Fruit fly (Drosophila melanogaster) whole organism, embryonic: Measurements from ENCODE around the gene Rab7.
A peak's percentile ranks its signal among the peaks of the same experiment; 100 is the strongest.

Source experiments
- Ada2b ChIP-seq: fragments of 200-800 bp; sonication (Bioruptor generic); IDR thresholded peaks from 2 replicates; pipeline ENCODE4 v1.3.6; 2022; ENCODE audit warnings: missing biosample characterization, missing genetic modification characterization
- Bdp1 ChIP-seq: fragments of 200-800 bp; sonication (Bioruptor generic); optimal IDR thresholded peaks from 3 replicates; lab custom pipeline; 2016; ENCODE audit warnings: missing biosample characterization, missing genetic modification characterization
- Bteb2 ChIP-seq: fragments of 200-800 bp; sonication (Bioruptor generic); optimal IDR thresholded peaks from 2 replicates; lab custom pipeline; 2016; ENCODE audit warnings: missing biosample characterization, missing genetic modification characterization
- CG10274 ChIP-seq: fragments of 200-800 bp; sonication (Bioruptor generic); optimal IDR thresholded peaks from 3 replicates; lab custom pipeline; 2017; ENCODE audit warnings: missing biosample characterization, mild to moderate bottlenecking, missing genetic modification characterization
- CG10959 ChIP-seq: fragments of 200-800 bp; sonication (Bioruptor generic); IDR thresholded peaks from 2 replicates; pipeline ENCODE4 v1.3.6; 2022; ENCODE audit warnings: missing biosample characterization, missing genetic modification characterization
- CG12155 ChIP-seq: fragments of 200-800 bp; sonication (Bioruptor generic); optimal IDR thresholded peaks from 3 replicates; lab custom pipeline; 2016; ENCODE audit warnings: missing biosample characterization, missing genetic modification characterization
- CG13296 ChIP-seq: fragments of 200-800 bp; sonication (Bioruptor generic); optimal IDR thresholded peaks from 3 replicates; lab custom pipeline; 2018; ENCODE audit warnings: missing biosample characterization, mild to moderate bottlenecking, missing genetic modification characterization
- CG14441 ChIP-seq: fragments of 200-800 bp; sonication (Bioruptor generic); IDR thresholded peaks from 2 replicates; pipeline ENCODE4 v1.3.6; 2022; ENCODE audit warnings: missing biosample characterization, missing genetic modification characterization
- CG1792 ChIP-seq: fragments of 200-800 bp; sonication (Bioruptor generic); optimal IDR thresholded peaks from 2 replicates; lab custom pipeline; 2016; ENCODE audit warnings: missing biosample characterization, missing genetic modification characterization
- CG18619 ChIP-seq: fragments of 200-800 bp; sonication (Bioruptor generic); optimal IDR thresholded peaks from 3 replicates; lab custom pipeline; 2017; ENCODE audit warnings: missing biosample characterization, mild to moderate bottlenecking, missing genetic modification characterization
- CG18764 ChIP-seq: fragments of 200-800 bp; sonication (Bioruptor generic); optimal IDR thresholded peaks from 3 replicates; lab custom pipeline; 2016; ENCODE audit warnings: missing biosample characterization, missing genetic modification characterization
- CG30431 ChIP-seq: fragments of 200-800 bp; sonication (Bioruptor generic); optimal IDR thresholded peaks from 2 replicates; lab custom pipeline; 2017; ENCODE audit warnings: missing biosample characterization, missing genetic modification characterization
- CG3726 ChIP-seq: fragments of 200-800 bp; sonication (Bioruptor generic); IDR thresholded peaks from 3 replicates; pipeline ENCODE4, ENCODE4 v1.3.6; 2022; ENCODE audit warnings: missing biosample characterization, missing genetic modification characterization
- CG3995 ChIP-seq: fragments of 200-800 bp; sonication (Bioruptor generic); optimal IDR thresholded peaks from 3 replicates; lab custom pipeline; 2016; ENCODE audit warnings: missing biosample characterization, missing genetic modification characterization
- CG4404 ChIP-seq: fragments of 200-800 bp; sonication (Bioruptor generic); IDR thresholded peaks from 2 replicates; pipeline ENCODE4 v1.3.6; 2022; ENCODE audit warnings: missing biosample characterization, missing genetic modification characterization
- CG4820 ChIP-seq: fragments of 200-800 bp; sonication (Bioruptor generic); optimal IDR thresholded peaks from 3 replicates; lab custom pipeline; 2016; ENCODE audit warnings: missing biosample characterization, missing genetic modification characterization
- CG4854 ChIP-seq: fragments of 200-800 bp; sonication (Bioruptor generic); optimal IDR thresholded peaks from 2 replicates; lab custom pipeline; 2016; ENCODE audit warnings: missing biosample characterization, missing genetic modification characterization, inconsistent platforms
- CG6254 ChIP-seq: fragments of 200-800 bp; sonication (Bioruptor generic); optimal IDR thresholded peaks from 3 replicates; lab custom pipeline; 2017; ENCODE audit warnings: mild to moderate bottlenecking, missing biosample characterization, missing genetic modification reagents, missing genetic modification characterization
- CG6272 ChIP-seq: fragments of 200-800 bp; sonication (Bioruptor generic); IDR thresholded peaks from 2 replicates; pipeline ENCODE4 v1.3.6; 2022; ENCODE audit warnings: missing biosample characterization, missing genetic modification characterization
- CG7786 ChIP-seq: fragments of 200-800 bp; sonication (Bioruptor generic); optimal IDR thresholded peaks from 2 replicates; lab custom pipeline; 2016; ENCODE audit warnings: missing biosample characterization, missing genetic modification characterization
- CG7987 ChIP-seq: fragments of 200-800 bp; sonication (Bioruptor generic); optimal IDR thresholded peaks from 2 replicates; lab custom pipeline; 2018; ENCODE audit warnings: missing biosample characterization, mild to moderate bottlenecking, missing genetic modification characterization, moderate library complexity
- CG8359 ChIP-seq: fragments of 200-800 bp; sonication (Bioruptor generic); optimal IDR thresholded peaks from 2 replicates; lab custom pipeline; 2017; ENCODE audit warnings: missing biosample characterization, mild to moderate bottlenecking, missing genetic modification characterization, borderline replicate concordance
- CG8924 ChIP-seq: fragments of 200-800 bp; optimal IDR thresholded peaks from 3 replicates; lab custom pipeline; 2019; ENCODE audit warnings: missing biosample characterization, mild to moderate bottlenecking, missing genetic modification characterization, moderate library complexity
- CG9876 ChIP-seq: fragments of 200-800 bp; sonication (Bioruptor generic); optimal IDR thresholded peaks from 2 replicates; lab custom pipeline; 2016; ENCODE audit warnings: missing biosample characterization, missing genetic modification characterization
- Dip2 ChIP-seq: fragments of 200-800 bp; sonication (Bioruptor generic); IDR thresholded peaks from 2 replicates; pipeline ENCODE4 v1.3.6; 2022; ENCODE audit warnings: missing biosample characterization, missing genetic modification characterization
- Dip3 ChIP-seq: fragments of 200-800 bp; sonication (Bioruptor generic); optimal IDR thresholded peaks from 3 replicates; lab custom pipeline; 2016; ENCODE audit warnings: missing biosample characterization, missing genetic modification characterization
- ERR ChIP-seq: fragments of 200-800 bp; sonication (Bioruptor generic); optimal IDR thresholded peaks from 2 replicates; lab custom pipeline; 2016; ENCODE audit warnings: missing biosample characterization, missing genetic modification characterization
- Fer1 ChIP-seq: fragments of 200-800 bp; sonication (Bioruptor generic); optimal IDR thresholded peaks from 2 replicates; lab custom pipeline; 2017; ENCODE audit warnings: missing biosample characterization, mild to moderate bottlenecking, missing genetic modification characterization
- Fer3 ChIP-seq: fragments of 200-800 bp; sonication (Bioruptor generic); optimal IDR thresholded peaks from 2 replicates; lab custom pipeline; 2018; ENCODE audit warnings: missing biosample characterization, mild to moderate bottlenecking, missing genetic modification characterization, moderate library complexity
- GATAe ChIP-seq: fragments of 200-800 bp; sonication (Bioruptor generic); conservative IDR thresholded peaks from 2 replicates; pipeline ENCODE4 v1.3.6; 2022; ENCODE audit warnings: missing biosample characterization, missing genetic modification characterization
- Gug ChIP-seq: fragments of 200-800 bp; sonication (Bioruptor generic); IDR thresholded peaks from 4 replicates; pipeline ENCODE4 v1.3.6; 2022; ENCODE audit warnings: missing biosample characterization, missing genetic modification characterization
- HHEX ChIP-seq: fragments of 200-800 bp; sonication (Bioruptor generic); optimal IDR thresholded peaks from 3 replicates; lab custom pipeline; 2017; ENCODE audit warnings: missing biosample characterization, mild to moderate bottlenecking, missing genetic modification characterization, missing genetic modification reagents
- HLH54F ChIP-seq: fragments of 200-800 bp; sonication (Bioruptor generic); optimal IDR thresholded peaks from 3 replicates; lab custom pipeline; 2016; ENCODE audit warnings: missing biosample characterization, missing genetic modification characterization
- Hr3 ChIP-seq: fragments of 200-800 bp; sonication (Bioruptor generic); optimal IDR thresholded peaks from 3 replicates; lab custom pipeline; 2016; ENCODE audit warnings: missing biosample characterization, missing genetic modification characterization
- Hsf ChIP-seq: fragments of 200-800 bp; sonication (Bioruptor generic); optimal IDR thresholded peaks from 3 replicates; lab custom pipeline; 2016; ENCODE audit warnings: missing biosample characterization, missing genetic modification characterization
- Tbp ChIP-seq: fragments of >200 bp; optimal IDR thresholded peaks from 2 replicates; lab custom pipeline; 2018; ENCODE audit warnings: missing biosample characterization, missing genetic modification characterization
- al ChIP-seq: fragments of 200-800 bp; sonication (Bioruptor generic); IDR thresholded peaks from 2 replicates; pipeline ENCODE4 v1.3.6; 2022; ENCODE audit warnings: missing biosample characterization, missing genetic modification characterization
- ato ChIP-seq: fragments of 200-800 bp; sonication (Bioruptor generic); IDR thresholded peaks from 2 replicates; pipeline ENCODE4 v1.3.6; 2022; ENCODE audit warnings: missing biosample characterization, missing genetic modification characterization; ENCODE audit not compliant: partially characterized antibody
- bcd ChIP-seq: fragments of 200-800 bp; sonication (Bioruptor generic); optimal IDR thresholded peaks from 2 replicates; lab custom pipeline; 2017; ENCODE audit warnings: missing biosample characterization, mild to moderate bottlenecking, missing genetic modification characterization
- croc ChIP-seq: fragments of 200-800 bp; sonication (Bioruptor generic); conservative IDR thresholded peaks from 3 replicates; pipeline ENCODE4 v1.3.6; 2022; ENCODE audit warnings: missing biosample characterization, missing genetic modification characterization
- exex ChIP-seq: fragments of 200-800 bp; sonication (Bioruptor generic); optimal IDR thresholded peaks from 4 replicates; lab custom pipeline; 2018; ENCODE audit warnings: missing biosample characterization, mild to moderate bottlenecking, missing genetic modification characterization, moderate library complexity
- fd64A ChIP-seq: fragments of 200-800 bp; sonication (Bioruptor generic); optimal IDR thresholded peaks from 3 replicates; lab custom pipeline; 2018; ENCODE audit warnings: missing biosample characterization, mild to moderate bottlenecking, missing genetic modification characterization
- fru ChIP-seq: fragments of >200 bp; optimal IDR thresholded peaks from 2 replicates; lab custom pipeline; 2017
- gcm2 ChIP-seq: fragments of 200-800 bp; sonication (Bioruptor generic); optimal IDR thresholded peaks from 2 replicates; lab custom pipeline; 2016; ENCODE audit warnings: missing biosample characterization, missing genetic modification characterization
- gsb-n ChIP-seq: fragments of 200-800 bp; sonication (Bioruptor generic); optimal IDR thresholded peaks from 3 replicates; lab custom pipeline; 2018; ENCODE audit warnings: missing biosample characterization, mild to moderate bottlenecking, missing genetic modification characterization
- kay ChIP-seq: fragments of 200-800 bp; sonication (Bioruptor generic); optimal IDR thresholded peaks from 2 replicates; lab custom pipeline; 2016; ENCODE audit warnings: missing biosample characterization, missing genetic modification characterization
- mld ChIP-seq: fragments of 200-800 bp; sonication (Bioruptor generic); IDR thresholded peaks from 3 replicates; pipeline ENCODE4 v1.3.6; 2022; ENCODE audit warnings: missing biosample characterization, missing genetic modification characterization; ENCODE audit not compliant: partially characterized antibody
- pros ChIP-seq: fragments of 200-800 bp; sonication (Bioruptor generic); optimal IDR thresholded peaks from 3 replicates; lab custom pipeline; 2019; ENCODE audit warnings: missing biosample characterization, mild to moderate bottlenecking, missing genetic modification characterization, moderate library complexity
- slbo ChIP-seq: fragments of 200-800 bp; sonication (Bioruptor generic); IDR thresholded peaks from 2 replicates; pipeline ENCODE4 v1.3.6; 2022; ENCODE audit warnings: missing biosample characterization, missing genetic modification characterization
- ttk ChIP-seq: fragments of 200-800 bp; sonication (Bioruptor generic); IDR thresholded peaks from 2 replicates; pipeline ENCODE4 v2.1.2; 2022; ENCODE audit warnings: missing biosample characterization, missing genetic modification characterization
- tup ChIP-seq: fragments of 200-800 bp; sonication (Bioruptor generic); optimal IDR thresholded peaks from 2 replicates; lab custom pipeline; 2016; ENCODE audit warnings: missing biosample characterization, mild to moderate bottlenecking, missing genetic modification characterization, moderate library complexity
- wek ChIP-seq: fragments of 200-800 bp; sonication (Bioruptor generic); optimal IDR thresholded peaks from 3 replicates; lab custom pipeline; 2018; ENCODE audit warnings: missing biosample characterization, mild to moderate bottlenecking, missing genetic modification characterization, moderate library complexity

Rab7 gene

dm6 chr3R:23986479-23986930 is 6.3 kb upstream of the Rab7 start, which contains the start of the genes CG13603 and CG5902 (continued):
- peak; percentile 12 for TF ChIP-seq kay (GFP tag; lab: Kevin White, UChicago)
- TF ChIP-seq CG4404: no peak; the same call in 1 of the 2 replicates
- peak; percentile 30; the same call in 1 of the 2 replicates for TF ChIP-seq CG14441 (GFP tag; lab: Robert Waterston, UW)
- TF ChIP-seq Bdp1: no peak
- TF ChIP-seq Dip2 (GFP tag; lab: Robert Waterston, UW): no peak
- no peak for TF ChIP-seq fru (lab: Kevin White, UChicago)
- peak; percentile 35 for TF ChIP-seq Dip3 (GFP tag; lab: Kevin White, UChicago)
- no peak for TF ChIP-seq ttk (GFP tag; lab: Robert Waterston, UW)
- TF ChIP-seq HHEX: no peak
- TF ChIP-seq Hr3 (GFP tag; lab: Kevin White, UChicago): peak; percentile 4
- no peak for TF ChIP-seq exex (tag; lab: Kevin White, UChicago)
- TF ChIP-seq CG12155: peak; percentile 58
- no peak for TF ChIP-seq GATAe
- TF ChIP-seq slbo (GFP tag; lab: Robert Waterston, UW): peak; percentile 59; the same call in 1 of the 2 replicates
- no peak for TF ChIP-seq wek
- TF ChIP-seq ato (GFP tag; lab: Robert Waterston, UW): 0 out of 2 replicates have a peak, but pooled peaks have one; percentile 47
- no peak for TF ChIP-seq fd64A
- no peak for TF ChIP-seq tup (GFP tag; lab: Kevin White, UChicago)
- peak; percentile 48 for TF ChIP-seq CG7786 (GFP tag; lab: Kevin White, UChicago)
- no peak for TF ChIP-seq CG10959 (GFP tag; lab: Robert Waterston, UW)
- peak; percentile 79; the same call in 2 of the 3 replicates for TF ChIP-seq mld (GFP tag; lab: Robert Waterston, UW)
- 0 out of 2 replicates have a peak, but pooled peaks have one; percentile 46 for TF ChIP-seq CG6272
- TF ChIP-seq CG6254: peak; percentile 47
- no peak for TF ChIP-seq CG1792
- no peak for TF ChIP-seq CG30431 (GFP tag; lab: Kevin White, UChicago)
- TF ChIP-seq pros (GFP tag; lab: Kevin White, UChicago): no peak
- no peak for TF ChIP-seq Fer3 (tag; lab: Kevin White, UChicago)
- peak; percentile 61 for TF ChIP-seq gcm2
- peak; percentile 78 for TF ChIP-seq ERR (GFP tag; lab: Kevin White, UChicago)
- no peak for TF ChIP-seq Tbp
- no peak for TF ChIP-seq CG3726 (GFP tag; lab: Robert Waterston, UW)
- no peak for TF ChIP-seq CG18619
- TF ChIP-seq gsb-n (tag; lab: Kevin White, UChicago): no peak
- no peak for TF ChIP-seq CG8359 (GFP tag; lab: Kevin White, UChicago)
- TF ChIP-seq Fer1 (GFP tag; lab: Kevin White, UChicago): no peak
- no peak for TF ChIP-seq CG13296 (GFP tag; lab: Kevin White, UChicago)
- TF ChIP-seq CG9876 (GFP tag; lab: Kevin White, UChicago): peak; percentile 4
- no peak for TF ChIP-seq CG3995 (GFP tag; lab: Kevin White, UChicago)
- peak; percentile 34 for TF ChIP-seq CG7987 (GFP tag; lab: Kevin White, UChicago)
- TF ChIP-seq Hsf: peak; percentile 59
- no peak for TF ChIP-seq al (GFP tag; lab: Robert Waterston, UW)
- no peak for TF ChIP-seq CG10274 (GFP tag; lab: Kevin White, UChicago)
- TF ChIP-seq CG8924 (tag; lab: Kevin White, UChicago): no peak
- TF ChIP-seq Gug: peak; percentile 44; the same call in 1 of the 4 replicates
- TF ChIP-seq CG4854 (GFP tag; lab: Kevin White, UChicago): peak; percentile 44
- TF ChIP-seq bcd (GFP tag; lab: Kevin White, UChicago): no peak
- no peak for TF ChIP-seq Ada2b (GFP tag; lab: Robert Waterston, UW)
- TF ChIP-seq CG18764 (GFP tag; lab: Kevin White, UChicago): peak; percentile 4
- TF ChIP-seq Bteb2: peak; percentile 29
- peak; percentile 18 for TF ChIP-seq CG4820 (GFP tag; lab: Kevin White, UChicago)
- peak; percentile 63 for TF ChIP-seq HLH54F (GFP tag; lab: Kevin White, UChicago)
- no peak for TF ChIP-seq croc (GFP tag; lab: Robert Waterston, UW)
